Fruit fly (Drosophila melanogaster): ENCODE data around the gene CG42724.

The CG42724 gene

dm6 chr3R:6368550-6369238 is 606 bp upstream of the CG42724 start, which contains the start of gene CG10286 (continued):
- peak; percentile 23 for TF ChIP-seq Jarid2 (GFP tag; optimal IDR thresholded peaks at IDR 0.05)
- no peak; the same call in 2 of the 3 replicates for TF ChIP-seq ase (GFP tag; IDR thresholded peaks at IDR 0.05)
- no peak for TF ChIP-seq CG3163 (GFP tag; optimal IDR thresholded peaks at IDR 0.05)
- TF ChIP-seq Sin3A (optimal IDR thresholded peaks at IDR 0.05), result peak; percentile 27
- no peak for TF ChIP-seq Elba2 (GFP tag; optimal IDR thresholded peaks at IDR 0.05)
- TF ChIP-seq dpn (GFP tag; optimal IDR thresholded peaks at IDR 0.05), result no peak
- peak; percentile 67 for TF ChIP-seq CG2712 (tag; optimal IDR thresholded peaks at IDR 0.05)
- TF ChIP-seq Sry-β (GFP tag; optimal IDR thresholded peaks at IDR 0.05), result peak; percentile 15
- peak; percentile 5 for TF ChIP-seq pb (GFP tag; optimal IDR thresholded peaks at IDR 0.05)
- TF ChIP-seq chn (GFP tag; optimal IDR thresholded peaks at IDR 0.05), result no peak
- TF ChIP-seq Dll (GFP tag; IDR thresholded peaks at IDR 0.05; ENCODE audit: partially characterized antibody), result peak; percentile 62; the same call in 3 of the 4 replicates
- TF ChIP-seq lilli (GFP tag; optimal IDR thresholded peaks at IDR 0.05), result peak; percentile 2
- TF ChIP-seq sna (GFP tag; IDR thresholded peaks at IDR 0.05; ENCODE audit: partially characterized antibody), result no peak; the same call in none of the 2 replicates
- no peak for TF ChIP-seq pros (GFP tag; optimal IDR thresholded peaks at IDR 0.05)
- no peak for TF ChIP-seq Oli (tag; optimal IDR thresholded peaks at IDR 0.05)
- TF ChIP-seq br (optimal IDR thresholded peaks at IDR 0.05), result no peak
- no peak for TF ChIP-seq Tbp (GFP tag; optimal IDR thresholded peaks at IDR 0.05)
- TF ChIP-seq run (tag; optimal IDR thresholded peaks at IDR 0.05), result no peak
- no peak for TF ChIP-seq CG3407 (GFP tag; optimal IDR thresholded peaks at IDR 0.05)
- TF ChIP-seq CG2129 (GFP tag; IDR thresholded peaks at IDR 0.05; ENCODE audit: partially characterized antibody), result 0 out of 2 replicates have a peak, but pooled peaks have one; percentile 16
- TF ChIP-seq Hr51 (GFP tag; optimal IDR thresholded peaks at IDR 0.05), result no peak
- no peak for TF ChIP-seq mam (GFP tag; optimal IDR thresholded peaks at IDR 0.05)
- TF ChIP-seq tup (GFP tag; optimal IDR thresholded peaks at IDR 0.05), result no peak
- TF ChIP-seq oc (tag; optimal IDR thresholded peaks at IDR 0.05), result no peak
- no peak for TF ChIP-seq HLH54F (GFP tag; optimal IDR thresholded peaks at IDR 0.05)
- peak; percentile 43 for TF ChIP-seq Xrp1 (GFP tag; IDR thresholded peaks at IDR 0.05)
- peak; percentile 58; the same call in 2 of the 3 replicates for TF ChIP-seq Dbx (GFP tag; IDR thresholded peaks at IDR 0.05)
- no peak for TF ChIP-seq psq (GFP tag; optimal IDR thresholded peaks at IDR 0.05)
- no peak for TF ChIP-seq cato (GFP tag; optimal IDR thresholded peaks at IDR 0.05; ENCODE audit: borderline replicate concordance)
- TF ChIP-seq E2f2 (GFP tag; IDR thresholded peaks at IDR 0.05), result no peak
- TF ChIP-seq chm (GFP tag; IDR thresholded peaks at IDR 0.05), result peak; percentile 35; the same call in 1 of the 2 replicates
- no peak for TF ChIP-seq CG11560 (tag; IDR thresholded peaks at IDR 0.05)
- TF ChIP-seq CG10321 (GFP tag; IDR thresholded peaks at IDR 0.05), result no peak
- no peak for TF ChIP-seq Pdp1 (GFP tag; optimal IDR thresholded peaks at IDR 0.05)
- peak; percentile 31; the same call in 1 of the 2 replicates for TF ChIP-seq Rx (GFP tag; IDR thresholded peaks at IDR 0.05)
- no peak for TF ChIP-seq seq (GFP tag; IDR thresholded peaks at IDR 0.05)
- no peak for TF ChIP-seq Poxn (GFP tag; IDR thresholded peaks at IDR 0.05)
- TF ChIP-seq prd (optimal IDR thresholded peaks at IDR 0.05), result no peak
- peak; percentile 30; the same call in 1 of the 3 replicates for TF ChIP-seq prd (GFP tag; IDR thresholded peaks at IDR 0.05)
- TF ChIP-seq CG10274 (GFP tag; optimal IDR thresholded peaks at IDR 0.05), result no peak
- no peak for TF ChIP-seq Hand (GFP tag; optimal IDR thresholded peaks at IDR 0.05)
- TF ChIP-seq gro (GFP tag; optimal IDR thresholded peaks at IDR 0.05), result no peak
- peak; percentile 48 for TF ChIP-seq Hmr (GFP tag; optimal IDR thresholded peaks at IDR 0.05)
- no peak for TF ChIP-seq CG10565 (GFP tag; optimal IDR thresholded peaks at IDR 0.05)
- no peak for TF ChIP-seq luna (GFP tag; optimal IDR thresholded peaks at IDR 0.05)
- no peak for TF ChIP-seq mirr (GFP tag; optimal IDR thresholded peaks at IDR 0.05)
- no peak for TF ChIP-seq Atf3 (GFP tag; optimal IDR thresholded peaks at IDR 0.05)
- no peak for TF ChIP-seq CG31388 (GFP tag; optimal IDR thresholded peaks at IDR 0.05)
- no peak for TF ChIP-seq CG8281 (tag; optimal IDR thresholded peaks at IDR 0.05)
- TF ChIP-seq sug (tag; optimal IDR thresholded peaks at IDR 0.05), result peak; percentile 52
